Worm (Caenorhabditis elegans) whole organism, young adult: ENCODE results near the gene F11D5.1.

ENCODE experiments used
- F39B2.1 ChIP-seq: fragments of 200-800 bp; sonication (Bioruptor generic); IDR thresholded peaks from 2 replicates; pipeline ENCODE4 v1.3.6; 2022; ENCODE audit warnings: missing genetic modification reagents, missing genetic modification characterization, missing compliant biosample characterization
- gei-17 ChIP-seq: fragments of 200-800 bp; sonication (Bioruptor generic); optimal IDR thresholded peaks from 2 replicates; lab custom pipeline; 2018; ENCODE audit warnings: mild to moderate bottlenecking, missing genetic modification characterization, missing compliant biosample characterization
- him-1 ChIP-seq: sonication (generic microtip); optimal IDR thresholded peaks from 2 replicates; lab custom pipeline; 2016; ENCODE audit warnings: missing genotype, missing genetic modification reagents, missing genetic modification characterization, missing compliant biosample characterization
- lin-40 ChIP-seq: sonication (generic microtip); optimal IDR thresholded peaks from 2 replicates; lab custom pipeline; 2016; ENCODE audit warnings: missing genetic modification characterization, mild to moderate bottlenecking, missing compliant biosample characterization, missing genotype, missing genetic modification reagents
- sdz-38 ChIP-seq: sonication (generic microtip); optimal IDR thresholded peaks from 2 replicates; lab custom pipeline; 2016; ENCODE audit warnings: missing genotype, missing genetic modification characterization, missing compliant biosample characterization
- snpc-1.1 ChIP-seq: sonication (generic microtip); optimal IDR thresholded peaks from 2 replicates; lab custom pipeline; 2017; ENCODE audit warnings: missing genetic modification characterization, mild to moderate bottlenecking, missing compliant biosample characterization, antibody characterized with exemption, moderate library complexity, missing genotype, missing genetic modification reagents; ENCODE audit not compliant: insufficient read depth
- snpc-4 ChIP-seq, 5 experiments: fragments of 150-350 bp in 1 of 5; sonication (generic microtip) in 4 of 5; optimal IDR thresholded peaks; 2 replicates each; lab custom pipeline; 2014 to 2018; ENCODE audit warnings: missing genetic modification characterization in 5 of 5, missing biosample characterization in 3 of 5, antibody characterized with exemption in 2 of 5, mild to moderate bottlenecking in 2 of 5, missing compliant biosample characterization in 2 of 5, missing genotype in 2 of 5, moderate library complexity in 2 of 5, missing genetic modification reagents in 1 of 5
- unc-62 ChIP-seq: fragments of 150-350 bp; optimal IDR thresholded peaks from 2 replicates; lab custom pipeline; 2014; ENCODE audit warnings: missing biosample characterization, missing genetic modification reagents, missing genetic modification characterization
- zfh-2 ChIP-seq: fragments of 200-800 bp; sonication (Bioruptor generic); conservative IDR thresholded peaks from 2 replicates; pipeline ENCODE4 v1.3.6; 2022; ENCODE audit warnings: missing genetic modification reagents, missing genetic modification characterization, missing compliant biosample characterization
- ztf-25 ChIP-seq: fragments of 200-800 bp; sonication (Bioruptor generic); IDR thresholded peaks from 2 replicates; pipeline ENCODE4 v1.3.6; 2022; ENCODE audit warnings: missing genetic modification reagents, missing genetic modification characterization, missing compliant biosample characterization

DNA sequence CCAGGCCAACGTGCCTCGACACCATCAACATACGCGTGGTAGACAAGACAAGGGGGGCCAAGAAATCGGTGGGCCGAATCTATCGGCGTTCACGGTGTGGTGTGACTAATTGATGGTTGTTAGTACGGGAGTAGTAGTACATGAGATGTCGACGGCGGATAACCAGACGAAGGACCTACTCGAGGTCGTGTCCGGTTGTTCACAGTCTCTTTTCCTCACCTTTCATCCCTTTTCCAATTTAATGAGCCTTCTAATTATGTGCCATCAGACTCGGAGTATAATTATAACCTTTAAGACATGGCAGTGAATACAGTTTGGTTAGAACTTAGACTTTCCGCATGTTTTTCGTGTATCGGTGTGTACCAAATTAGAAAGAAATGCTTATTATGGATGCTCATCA, 22.2 kb upstream of the F11D5.1 start:
- no peak for TF ChIP-seq unc-62 (GFP tag; lab: Kevin White, UChicago)
- no peak for TF ChIP-seq ztf-25
- no peak for TF ChIP-seq gei-17 (GFP tag; lab: Kevin White, UChicago)
- TF ChIP-seq sdz-38 (tag; lab: Kevin White, UChicago): no peak
- no peak for TF ChIP-seq lin-40 (tag; lab: Kevin White, UChicago)
- TF ChIP-seq snpc-4 (GFP tag; optimal IDR thresholded peaks at IDR 0.05; lab: Kevin White, UChicago): no peak
- no peak for TF ChIP-seq snpc-4 (tag; optimal IDR thresholded peaks at IDR 0.05; lab: Kevin White, UChicago)
- TF ChIP-seq him-1: no peak
- TF ChIP-seq F39B2.1 (GFP tag; lab: Robert Waterston, UW): no peak
- no peak for TF ChIP-seq snpc-1.1 (tag; lab: Kevin White, UChicago)
- TF ChIP-seq zfh-2 (GFP tag; lab: Robert Waterston, UW): no peak
